Fruit fly (Drosophila melanogaster) whole organism, adult: Measurements from ENCODE around the gene CG12057.

ENCODE experiments used
- CG11617 ChIP-seq: fragments of 200-800 bp; sonication (Bioruptor generic); optimal IDR thresholded peaks from 2 replicates; lab custom pipeline; 2017; ENCODE audit warnings: mild to moderate bottlenecking, missing biosample characterization, missing genetic modification reagents, missing genetic modification characterization
- CG12768 ChIP-seq: fragments of 200-800 bp; sonication (Bioruptor generic); optimal IDR thresholded peaks from 2 replicates; lab custom pipeline; 2017; ENCODE audit warnings: missing biosample characterization, missing genetic modification characterization, mild to moderate bottlenecking, moderate library complexity, missing genetic modification reagents
- CG1620 ChIP-seq: fragments of 200-800 bp; sonication (Bioruptor generic); optimal IDR thresholded peaks from 2 replicates; lab custom pipeline; 2016; ENCODE audit warnings: missing biosample characterization, missing genetic modification characterization
- CG7101 ChIP-seq: fragments of 200-800 bp; sonication (Bioruptor generic); optimal IDR thresholded peaks from 2 replicates; lab custom pipeline; 2018; ENCODE audit warnings: missing biosample characterization, mild to moderate bottlenecking, missing genetic modification characterization, moderate library complexity
- Crg-1 ChIP-seq: fragments of 200-800 bp; sonication (Bioruptor generic); optimal IDR thresholded peaks from 2 replicates; lab custom pipeline; 2016; ENCODE audit warnings: missing biosample characterization, missing genetic modification characterization
- Hr96 ChIP-seq: fragments of 200-800 bp; sonication (Bioruptor generic); optimal IDR thresholded peaks from 2 replicates; lab custom pipeline; 2016; ENCODE audit warnings: missing biosample characterization, missing genetic modification characterization
- Mnt ChIP-seq: fragments of 200-800 bp; sonication (Bioruptor generic); optimal IDR thresholded peaks from 2 replicates; lab custom pipeline; 2016; ENCODE audit warnings: missing biosample characterization, mild to moderate bottlenecking, missing genetic modification characterization
- bab1 ChIP-seq: fragments of 200-800 bp; sonication (Bioruptor generic); optimal IDR thresholded peaks from 3 replicates; lab custom pipeline; 2019; ENCODE audit warnings: missing biosample characterization, mild to moderate bottlenecking, missing genetic modification characterization, moderate library complexity
- cnc ChIP-seq, 2 experiments: fragments of >200 bp; optimal IDR thresholded peaks; 2 replicates each; lab custom pipeline; 2017
- pad ChIP-seq: fragments of 200-800 bp; sonication (Bioruptor generic); optimal IDR thresholded peaks from 3 replicates; lab custom pipeline; 2017; ENCODE audit warnings: missing biosample characterization, missing genetic modification characterization, mild to moderate bottlenecking, moderate library complexity, missing genetic modification reagents
- tj ChIP-seq: fragments of 200-800 bp; sonication (Bioruptor generic); optimal IDR thresholded peaks from 3 replicates; lab custom pipeline; 2017; ENCODE audit warnings: missing biosample characterization, mild to moderate bottlenecking, missing genetic modification characterization, moderate library complexity
- toe ChIP-seq: fragments of 200-800 bp; sonication (Bioruptor generic); optimal IDR thresholded peaks from 2 replicates; lab custom pipeline; 2016; ENCODE audit warnings: missing biosample characterization, missing genetic modification characterization

- TF ChIP-seq CG11617 (GFP tag; lab: Kevin White, UChicago) (no peak), Hr96 (GFP tag; lab: Kevin White, UChicago) (no peak), Crg-1 (GFP tag; lab: Kevin White, UChicago) (no peak), pad (GFP tag; lab: Kevin White, UChicago) (no peak), cnc (optimal IDR thresholded peaks at IDR 0.05; lab: Kevin White, UChicago) (no peak), CG12768 (GFP tag; lab: Kevin White, UChicago) (no peak), tj (no peak), Mnt (no peak), CG1620 (GFP tag; lab: Kevin White, UChicago) (no peak), CG7101 (tag; lab: Kevin White, UChicago) (no peak), toe (GFP tag; lab: Kevin White, UChicago) (no peak), bab1 (peak; percentile 58)
Observed at dm6 chrX:9148989-9149522, 42.4 kb upstream of the CG12057 start, which contains the start of the genes fh and Bap111.
